Fruit fly (Drosophila melanogaster) whole organism, larva: ENCODE measurements around the gene rdx.

Experiments
- noc ChIP-seq: fragments of 200-800 bp; sonication (Bioruptor generic); optimal IDR thresholded peaks from 3 replicates; lab custom pipeline; 2019; ENCODE audit warnings: missing biosample characterization, mild to moderate bottlenecking, missing genetic modification characterization, moderate library complexity

The rdx gene

dm6 chr3R:14035924-14036448, 4.1 kb upstream of the rdx start, which contains the start of gene CG9922:
CG9922 (minus strand) TSS chr3R:14036398.
- TF ChIP-seq noc: peak; percentile 31

dm6 chr3R:14034636-14035035, 2.8 kb upstream of the rdx start:
- no peak for TF ChIP-seq noc

- TF ChIP-seq noc: no peak
These were observed 748 bp upstream of the rdx start for dm6 chr3R:14032422-14033188.

- peak; percentile 28 for TF ChIP-seq noc
These were observed 2.9 kb downstream of the rdx start, which contains the start of gene Cyp6d5 for dm6 chr3R:14028873-14029369. Cyp6d5 (plus strand) TSS chr3R:14029228.

- TF ChIP-seq noc: no peak
These were observed 3.7 kb downstream of the rdx start for dm6 chr3R:14028158-14028557.

dm6 chr3R:14026953-14027721, 4.7 kb downstream of the rdx start:
- TF ChIP-seq noc: peak; percentile 5

dm6 chr3R:14026212-14026952, 5.5 kb downstream of the rdx start:
- TF ChIP-seq noc: no peak

- no peak for TF ChIP-seq noc
These were observed 6.1 kb downstream of the rdx start for dm6 chr3R:14025795-14026194.

- peak; percentile 80 for TF ChIP-seq noc
These were observed 6.9 kb downstream of the rdx start for dm6 chr3R:14024919-14025387.

dm6 chr3R:14024187-14024918, 7.5 kb downstream of the rdx start:
- no peak for TF ChIP-seq noc

- TF ChIP-seq noc: no peak
These were observed 11.4 kb downstream of the rdx start for dm6 chr3R:14020345-14021001.

dm6 chr3R:14019407-14020050, 12.3 kb downstream of the rdx start:
- TF ChIP-seq noc: no peak

dm6 chr3R:14018430-14018786, 13.4 kb downstream of the rdx start:
- TF ChIP-seq noc: no peak

dm6 chr3R:14017640-14018429, 14.0 kb downstream of the rdx start:
- TF ChIP-seq noc: no peak
